Worm (Caenorhabditis elegans) whole organism, L4/young adult: ENCODE data around the gene H19J13.2.

Source experiments
- W03F9.2 ChIP-seq: fragments of 150-350 bp; optimal IDR thresholded peaks from 2 replicates; lab custom pipeline; 2014; ENCODE audit warnings: missing biosample characterization, missing genetic modification characterization
- dao-5 ChIP-seq: sonication (generic microtip); optimal IDR thresholded peaks from 2 replicates; lab custom pipeline; 2016; ENCODE audit warnings: missing genotype, missing genetic modification characterization, moderate library complexity, missing compliant biosample characterization
- him-1 ChIP-seq: sonication (generic microtip); optimal IDR thresholded peaks from 2 replicates; lab custom pipeline; 2016; ENCODE audit warnings: missing genotype, missing genetic modification reagents, missing genetic modification characterization, missing compliant biosample characterization

DNA sequence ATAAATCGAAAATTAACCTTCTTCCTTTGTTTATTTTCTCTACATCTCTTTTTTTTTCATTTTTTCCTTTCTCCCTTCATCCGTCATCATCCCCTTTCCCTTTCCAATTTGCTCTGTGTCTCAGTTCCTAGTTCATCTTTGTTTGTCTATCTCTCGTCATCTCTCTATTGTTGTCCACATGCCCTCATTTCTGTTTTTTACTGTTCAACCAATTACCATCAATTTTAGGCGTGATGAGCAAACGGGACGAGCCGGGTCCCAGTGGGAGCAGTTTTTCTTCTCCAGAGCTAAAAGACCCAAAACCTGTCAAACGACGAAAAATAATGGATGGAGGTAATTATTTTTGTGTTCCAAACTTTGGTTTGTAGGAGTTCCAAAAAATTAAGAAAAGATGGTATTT, 38.4 kb downstream of the H19J13.2 start, which contains the start of gene C23H4.6:
- TF ChIP-seq W03F9.2 (tag; lab: Kevin White, UChicago) (no peak), dao-5 (tag; lab: Kevin White, UChicago) (no peak), him-1 (no peak)
